Worm (Caenorhabditis elegans) whole organism, L2 larva: ENCODE measurements around the gene lis-1.

Experiments
- C34F6.9 ChIP-seq: fragments of 150-350 bp; optimal IDR thresholded peaks from 2 replicates; lab custom pipeline; 2014; ENCODE audit warnings: missing biosample characterization, missing genetic modification characterization
- F13H6.1 ChIP-seq: sonication (generic microtip); optimal IDR thresholded peaks from 2 replicates; lab custom pipeline; 2016; ENCODE audit warnings: missing genetic modification characterization, missing compliant biosample characterization
- R02D3.7 ChIP-seq: fragments of 150-350 bp; optimal IDR thresholded peaks from 2 replicates; lab custom pipeline; 2014; ENCODE audit warnings: missing biosample characterization, missing genetic modification characterization
- Y55F3AM.14 ChIP-seq: fragments of 200-800 bp; sonication (Bioruptor generic); optimal IDR thresholded peaks from 2 replicates; lab custom pipeline; 2018; ENCODE audit warnings: mild to moderate bottlenecking, missing genetic modification characterization, missing compliant biosample characterization
- alr-1 ChIP-seq: fragments of 150-350 bp; optimal IDR thresholded peaks from 2 replicates; lab custom pipeline; 2014; ENCODE audit warnings: missing biosample characterization, missing genetic modification characterization
- ceh-16 ChIP-seq: fragments of 150-350 bp; optimal IDR thresholded peaks from 2 replicates; lab custom pipeline; 2014; ENCODE audit warnings: missing biosample characterization, missing genetic modification characterization
- ceh-82 ChIP-seq: fragments of 150-350 bp; optimal IDR thresholded peaks from 2 replicates; lab custom pipeline; 2014; ENCODE audit warnings: missing biosample characterization, missing genetic modification characterization
- crh-2 ChIP-seq: sonication (generic microtip); optimal IDR thresholded peaks from 2 replicates; lab custom pipeline; 2017; ENCODE audit warnings: missing biosample characterization, missing genetic modification characterization
- egl-27 ChIP-seq: sonication (generic microtip); optimal IDR thresholded peaks from 3 replicates; lab custom pipeline; 2017; ENCODE audit warnings: missing biosample characterization, missing genetic modification reagents, missing genetic modification characterization
- elt-3 ChIP-seq: sonication (generic microtip); optimal IDR thresholded peaks from 2 replicates; lab custom pipeline; 2017; ENCODE audit warnings: missing biosample characterization, missing genetic modification characterization
- fos-1 ChIP-seq: fragments of 150-350 bp; optimal IDR thresholded peaks from 2 replicates; lab custom pipeline; 2014; ENCODE audit warnings: missing biosample characterization, missing genetic modification characterization
- gmeb-1 ChIP-seq: fragments of 150-350 bp; optimal IDR thresholded peaks from 2 replicates; lab custom pipeline; 2014; ENCODE audit warnings: missing biosample characterization, missing genetic modification characterization
- lin-11 ChIP-seq: fragments of 150-350 bp; sonication (generic microtip); optimal IDR thresholded peaks from 2 replicates; lab custom pipeline; 2014; ENCODE audit warnings: missing biosample characterization, missing genetic modification characterization, inconsistent platforms, mixed read lengths
- lin-39 ChIP-seq: fragments of 150-350 bp; optimal IDR thresholded peaks from 2 replicates; lab custom pipeline; 2014; ENCODE audit warnings: missing biosample characterization, missing genetic modification reagents, missing genetic modification characterization
- lsy-2 ChIP-seq, 2 experiments: fragments of 150-350 bp in 1 of 2; sonication (generic microtip) in 1 of 2; optimal IDR thresholded peaks; 2 replicates each; lab custom pipeline; 2014 to 2017; ENCODE audit warnings: missing biosample characterization in 2 of 2, missing genetic modification characterization in 2 of 2
- nhr-10 ChIP-seq: sonication (generic microtip); optimal IDR thresholded peaks from 2 replicates; lab custom pipeline; 2017; ENCODE audit warnings: missing biosample characterization, missing genetic modification characterization
- nhr-11 ChIP-seq: fragments of 150-350 bp; optimal IDR thresholded peaks from 2 replicates; lab custom pipeline; 2014; ENCODE audit warnings: missing biosample characterization, missing genetic modification characterization
- nhr-12 ChIP-seq: fragments of 150-350 bp; optimal IDR thresholded peaks from 2 replicates; lab custom pipeline; 2014; ENCODE audit warnings: missing biosample characterization, missing genetic modification characterization
- nhr-21 ChIP-seq: fragments of 150-350 bp; optimal IDR thresholded peaks from 2 replicates; lab custom pipeline; 2014; ENCODE audit warnings: missing biosample characterization, missing genetic modification characterization
- nhr-23 ChIP-seq: fragments of 150-350 bp; optimal IDR thresholded peaks from 2 replicates; lab custom pipeline; 2014; ENCODE audit warnings: missing biosample characterization, missing genetic modification reagents, missing genetic modification characterization
- nhr-237 ChIP-seq: fragments of 150-350 bp; optimal IDR thresholded peaks from 2 replicates; lab custom pipeline; 2014; ENCODE audit warnings: missing biosample characterization, missing genetic modification characterization
- nhr-25 ChIP-seq: fragments of 150-350 bp; sonication (generic microtip); optimal IDR thresholded peaks from 3 replicates; lab custom pipeline; 2014; ENCODE audit warnings: missing biosample characterization, missing genetic modification characterization
- nhr-6 ChIP-seq: fragments of 150-350 bp; optimal IDR thresholded peaks from 2 replicates; lab custom pipeline; 2014; ENCODE audit warnings: missing biosample characterization, missing genetic modification characterization
- nhr-77 ChIP-seq: fragments of 150-350 bp; optimal IDR thresholded peaks from 2 replicates; lab custom pipeline; 2014; ENCODE audit warnings: missing biosample characterization, missing genetic modification characterization
- sem-4 ChIP-seq: fragments of 150-350 bp; optimal IDR thresholded peaks from 2 replicates; lab custom pipeline; 2014; ENCODE audit warnings: missing biosample characterization, missing genetic modification reagents, missing genetic modification characterization
- skn-1 ChIP-seq: sonication (generic microtip); optimal IDR thresholded peaks from 2 replicates; lab custom pipeline; 2017; ENCODE audit warnings: missing biosample characterization, missing genetic modification characterization
- sma-3 ChIP-seq: sonication (generic microtip); optimal IDR thresholded peaks from 2 replicates; lab custom pipeline; 2016; ENCODE audit warnings: missing genetic modification reagents, missing genetic modification characterization, missing compliant biosample characterization
- snpc-4 ChIP-seq: fragments of 150-350 bp; optimal IDR thresholded peaks from 2 replicates; lab custom pipeline; 2014; ENCODE audit warnings: missing biosample characterization, missing genetic modification characterization
- unc-39 ChIP-seq: fragments of 150-350 bp; optimal IDR thresholded peaks from 2 replicates; lab custom pipeline; 2014; ENCODE audit warnings: missing biosample characterization, missing genetic modification characterization
- unc-55 ChIP-seq: fragments of 150-350 bp; sonication (generic microtip); optimal IDR thresholded peaks from 3 replicates; lab custom pipeline; 2014; ENCODE audit warnings: missing biosample characterization, missing genetic modification reagents, missing genetic modification characterization
- unc-62 ChIP-seq: fragments of 150-350 bp; optimal IDR thresholded peaks from 2 replicates; lab custom pipeline; 2014; ENCODE audit warnings: missing biosample characterization, missing genetic modification reagents, missing genetic modification characterization
- ztf-1 ChIP-seq: fragments of 200-800 bp; sonication (Bioruptor generic); conservative IDR thresholded peaks from 2 replicates; pipeline ENCODE4 v1.3.6; 2022; ENCODE audit warnings: missing genetic modification characterization, missing compliant biosample characterization
- ztf-11 ChIP-seq: sonication (generic microtip); optimal IDR thresholded peaks from 2 replicates; lab custom pipeline; 2017; ENCODE audit warnings: missing biosample characterization, missing genetic modification characterization

The lis-1 gene

ce11 chrIII:13344538-13345136 lies 31.9 kb downstream of the lis-1 start, which contains the start of gene acaa-2:
TSS of gene acaa-2 (plus strand) at chrIII:13344937.
- TF ChIP-seq fos-1 (tag; lab: Kevin White, UChicago) = peak; percentile 45
- TF ChIP-seq C34F6.9 (tag; lab: Kevin White, UChicago) = peak; percentile 42
- TF ChIP-seq sma-3 = peak; percentile 8
- no peak for TF ChIP-seq ztf-11
- peak; percentile 33 for TF ChIP-seq unc-55 (GFP tag; lab: Kevin White, UChicago)
- TF ChIP-seq lsy-2 (tag; optimal IDR thresholded peaks at IDR 0.05; lab: Kevin White, UChicago) = peak in 1 of 2 experiments; percentile 43
- TF ChIP-seq gmeb-1 (tag; lab: Kevin White, UChicago) = peak; percentile 24
- peak; percentile 13 for TF ChIP-seq nhr-25 (tag; lab: Kevin White, UChicago)
- peak; percentile 61 for TF ChIP-seq crh-2 (tag; lab: Kevin White, UChicago)
- no peak for TF ChIP-seq lin-39 (tag; lab: Kevin White, UChicago)
- no peak for TF ChIP-seq Y55F3AM.14 (GFP tag; lab: Kevin White, UChicago)
- TF ChIP-seq, all 48 proteins: peak for 8

- no peak for TF ChIP-seq unc-39 (tag; lab: Kevin White, UChicago)
- no peak for TF ChIP-seq snpc-4 (tag; lab: Kevin White, UChicago)
- no peak for TF ChIP-seq lsy-2 (tag; optimal IDR thresholded peaks at IDR 0.05; lab: Kevin White, UChicago)
- TF ChIP-seq ztf-1 (GFP tag; lab: Robert Waterston, UW) = no peak
- TF ChIP-seq lin-11 (tag; lab: Kevin White, UChicago) = no peak
- no peak for TF ChIP-seq nhr-11 (tag; lab: Kevin White, UChicago)
- TF ChIP-seq unc-55 (GFP tag; lab: Kevin White, UChicago) = no peak
- TF ChIP-seq skn-1 (tag; lab: Kevin White, UChicago) = no peak
- TF ChIP-seq alr-1 (tag; lab: Kevin White, UChicago) = no peak
- no peak for TF ChIP-seq F13H6.1
- no peak for TF ChIP-seq nhr-77 (tag; lab: Kevin White, UChicago)
- TF ChIP-seq unc-62 (GFP tag; lab: Kevin White, UChicago) = no peak
- no peak for TF ChIP-seq nhr-6 (tag; lab: Kevin White, UChicago)
These were observed 32.9 kb downstream of the lis-1 start for ce11 chrIII:13343562-13344139.

- no peak for TF ChIP-seq ztf-11
- TF ChIP-seq nhr-11 (tag; lab: Kevin White, UChicago) = no peak
- TF ChIP-seq nhr-237 (tag; lab: Kevin White, UChicago) = no peak
- TF ChIP-seq nhr-21 (tag; lab: Kevin White, UChicago) = no peak
- no peak for TF ChIP-seq nhr-25 (tag; lab: Kevin White, UChicago)
- TF ChIP-seq ceh-82 = no peak
- no peak for TF ChIP-seq nhr-6 (tag; lab: Kevin White, UChicago)
- TF ChIP-seq R02D3.7 (tag; lab: Kevin White, UChicago) = no peak
- TF ChIP-seq egl-27 (tag; lab: Kevin White, UChicago) = no peak
- no peak for TF ChIP-seq ceh-16
- TF ChIP-seq sem-4 = no peak
- TF ChIP-seq nhr-10 (tag; lab: Kevin White, UChicago) = no peak
- TF ChIP-seq F13H6.1 = no peak
- no peak for TF ChIP-seq fos-1 (tag; lab: Kevin White, UChicago)
- TF ChIP-seq lin-39 (tag; lab: Kevin White, UChicago) = no peak
- TF ChIP-seq nhr-23 (tag; lab: Kevin White, UChicago) = no peak
- TF ChIP-seq nhr-12 (tag; lab: Kevin White, UChicago) = no peak
- TF ChIP-seq nhr-77 (tag; lab: Kevin White, UChicago) = no peak
These were observed 33.4 kb downstream of the lis-1 start, which contains the start of gene ife-1 for ce11 chrIII:13343117-13343516. TSS of gene ife-1 (plus strand) at chrIII:13343417.

- no peak for TF ChIP-seq elt-3 (tag; lab: Kevin White, UChicago)
These were observed 34.3 kb downstream of the lis-1 start, which contains the start of gene dro-1 for ce11 chrIII:13342079-13342734. TSS of gene dro-1 (plus strand) at chrIII:13342684.
